Worm (Caenorhabditis elegans): Measurements from ENCODE around the gene W06F12.2.
A peak's percentile ranks its signal among the peaks of the same experiment; 100 is the strongest.

The W06F12.2 gene

DNA sequence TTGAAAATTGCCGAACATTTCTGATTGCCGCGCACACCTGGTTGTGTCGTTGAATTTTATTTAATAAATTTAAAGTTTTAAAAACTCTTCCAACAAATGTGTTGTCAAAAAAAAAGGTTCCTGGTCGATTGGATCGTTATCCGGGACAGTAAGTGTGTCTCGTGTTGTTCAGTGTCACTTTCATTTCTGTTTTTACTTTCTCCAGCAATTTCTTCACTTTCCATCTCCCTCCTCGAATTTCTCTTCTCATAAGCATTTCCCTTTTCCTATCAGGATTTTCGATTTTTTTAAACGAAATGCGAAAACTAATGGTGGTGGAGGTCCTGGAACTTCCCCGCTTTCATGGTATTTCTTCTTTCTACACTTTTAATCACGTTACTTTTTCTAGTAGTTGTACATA, 35.9 kb downstream of the W06F12.2 start (continued):
- TF ChIP-seq snpc-1.3 (tag; optimal IDR thresholded peaks at IDR 0.05; ENCODE audit: insufficient read depth) (no peak), mxl-1 (tag; optimal IDR thresholded peaks at IDR 0.05) (no peak)

- TF ChIP-seq pha-4 (tag; optimal IDR thresholded peaks at IDR 0.05) (peak; percentile 4), madf-10 (tag; optimal IDR thresholded peaks at IDR 0.05) (peak; percentile 57), hlh-12 (tag; optimal IDR thresholded peaks at IDR 0.05) (no peak), B0019.2 (GFP tag; conservative IDR thresholded peaks at IDR 0.05) (no peak), hsf-1 (GFP tag; IDR thresholded peaks at IDR 0.05) (peak; percentile 82), snpc-1.3 (tag; optimal IDR thresholded peaks at IDR 0.05; ENCODE audit: insufficient read depth) (no peak), nfya-2 (GFP tag; IDR thresholded peaks at IDR 0.05) (no peak), sptf-2 (GFP tag; optimal IDR thresholded peaks at IDR 0.05) (no peak), let-607 (tag; optimal IDR thresholded peaks at IDR 0.05) (peak; percentile 57 to 58), F33H1.4 (GFP tag; IDR thresholded peaks at IDR 0.05) (no peak), hrde-1 (tag; optimal IDR thresholded peaks at IDR 0.05; ENCODE audit: borderline replicate concordance) (peak; percentile 31), C06A6.2 (GFP tag; conservative IDR thresholded peaks at IDR 0.05) (no peak), nhr-80 (tag; optimal IDR thresholded peaks at IDR 0.05) (peak; percentile 71), mes-4 (tag; optimal IDR thresholded peaks at IDR 0.05) (no peak), attf-3 (GFP tag; conservative IDR thresholded peaks at IDR 0.05) (no peak), ztf-6 (GFP tag; IDR thresholded peaks at IDR 0.05) (0 out of 2 replicates have a peak, but pooled peaks have one; percentile 42), zim-3 (tag; optimal IDR thresholded peaks at IDR 0.05) (peak; percentile 69), aptf-2 (GFP tag; conservative IDR thresholded peaks at IDR 0.05) (no peak), rec-8 (tag; optimal IDR thresholded peaks at IDR 0.05) (no peak), lin-35 (GFP tag; optimal IDR thresholded peaks at IDR 0.05) (peak in 1 of 3 experiments; percentile 18), K12H6.12 (tag; optimal IDR thresholded peaks at IDR 0.05) (no peak), snpc-4 (GFP tag; optimal IDR thresholded peaks at IDR 0.05) (no peak), snpc-4 (tag; optimal IDR thresholded peaks at IDR 0.05) (peak in 1 of 4 experiments; percentile 30), mcd-1 (GFP tag; IDR thresholded peaks at IDR 0.05) (peak; percentile 44), tbp1 (GFP tag; optimal IDR thresholded peaks at IDR 0.05) (peak; percentile 47), Y79H2A.3 (GFP tag; conservative IDR thresholded peaks at IDR 0.05) (no peak), dpl-1 (GFP tag; optimal IDR thresholded peaks at IDR 0.05) (no peak), ceh-100 (GFP tag; IDR thresholded peaks at IDR 0.05) (peak; percentile 90), ceh-91 (GFP tag; IDR thresholded peaks at IDR 0.05) (no peak), nhr-179 (tag; optimal IDR thresholded peaks at IDR 0.05) (no peak), akir-1 (GFP tag; optimal IDR thresholded peaks at IDR 0.05) (no peak), mel-28 (tag; optimal IDR thresholded peaks at IDR 0.05; ENCODE audit: borderline replicate concordance) (no peak), cebp-1 (GFP tag; IDR thresholded peaks at IDR 0.05) (no peak), cebp-1 (tag; optimal IDR thresholded peaks at IDR 0.05) (peak; percentile 63), K11D2.4 (GFP tag; IDR thresholded peaks at IDR 0.05) (0 out of 2 replicates have a peak, but pooled peaks have one; percentile 44), repo-1 (tag; optimal IDR thresholded peaks at IDR 0.05) (peak; percentile 45), rpc-1 (optimal IDR thresholded peaks at IDR 0.05) (peak; percentile 21), rpc-1 (tag; optimal IDR thresholded peaks at IDR 0.05) (no peak), lin-40 (tag; optimal IDR thresholded peaks at IDR 0.05) (peak; percentile 77), ztf-25 (GFP tag; IDR thresholded peaks at IDR 0.05) (no peak), ztf-22 (GFP tag; optimal IDR thresholded peaks at IDR 0.05) (no peak), B0336.3 (GFP tag; IDR thresholded peaks at IDR 0.05) (peak; percentile 43; the same call in 1 of the 2 replicates), madf-8 (GFP tag; conservative IDR thresholded peaks at IDR 0.05) (no peak), unc-130 (GFP tag; optimal IDR thresholded peaks at IDR 0.05) (no peak), dox-1 (GFP tag; IDR thresholded peaks at IDR 0.05) (peak; percentile 54), ztf-18 (tag; optimal IDR thresholded peaks at IDR 0.05) (no peak)
Measured at ce11 chrIII:13694048-13694447, 37.4 kb downstream of the W06F12.2 start.
